Worm (Caenorhabditis elegans): ENCODE data around the gene nhr-86.

ce11 chrV:2109295-2109694 is 42.6 kb upstream of the nhr-86 start, which contains the start of gene ckb-4:
- no peak for TF ChIP-seq nhr-28 (tag; optimal IDR thresholded peaks at IDR 0.05)
- peak; percentile 16 for TF ChIP-seq blmp-1 (tag; optimal IDR thresholded peaks at IDR 0.05)
- peak in 1 of 3 experiments; percentile 46 for TF ChIP-seq ceh-82 (tag; optimal IDR thresholded peaks at IDR 0.05)
- no peak for TF ChIP-seq jun-1 (tag; optimal IDR thresholded peaks at IDR 0.05)
